Worm (Caenorhabditis elegans) whole organism, L1 larva: ENCODE results near the gene sel-13.

Source experiments
- C04F5.9 ChIP-seq: sonication (generic microtip); optimal IDR thresholded peaks from 2 replicates; lab custom pipeline; 2016; ENCODE audit warnings: missing genetic modification characterization, missing compliant biosample characterization
- C16A3.4 ChIP-seq: fragments of 150-350 bp; optimal IDR thresholded peaks from 2 replicates; lab custom pipeline; 2014; ENCODE audit warnings: missing biosample characterization, missing genetic modification characterization
- C34B4.2 ChIP-seq: sonication (generic microtip); optimal IDR thresholded peaks from 2 replicates; lab custom pipeline; 2017; ENCODE audit warnings: mild to moderate bottlenecking, missing genetic modification characterization, missing compliant biosample characterization
- aha-1 ChIP-seq: fragments of 150-350 bp; optimal IDR thresholded peaks from 2 replicates; lab custom pipeline; 2014; ENCODE audit warnings: missing biosample characterization, missing genetic modification characterization
- aly-2 ChIP-seq: fragments of 150-350 bp; optimal IDR thresholded peaks from 2 replicates; lab custom pipeline; 2014; ENCODE audit warnings: missing biosample characterization, missing genetic modification characterization
- ceh-63 ChIP-seq: fragments of 200-800 bp; sonication (Bioruptor generic); optimal IDR thresholded peaks from 2 replicates; lab custom pipeline; 2018; ENCODE audit warnings: mild to moderate bottlenecking, missing genetic modification characterization, missing compliant biosample characterization
- ceh-8 ChIP-seq: fragments of 200-800 bp; sonication (Bioruptor generic); optimal IDR thresholded peaks from 2 replicates; lab custom pipeline; 2018; ENCODE audit warnings: mild to moderate bottlenecking, missing genetic modification characterization, moderate library complexity, missing compliant biosample characterization
- ceh-82 ChIP-seq, 3 experiments: fragments of 150-350 bp in 1 of 3; sonication (generic microtip) in 2 of 3; optimal IDR thresholded peaks; 2 replicates each; lab custom pipeline; 2014 to 2017; ENCODE audit warnings: missing biosample characterization in 3 of 3, missing genetic modification characterization in 3 of 3
- ceh-88 ChIP-seq: fragments of 200-800 bp; sonication (Bioruptor generic); IDR thresholded peaks from 2 replicates; pipeline ENCODE4 v1.3.6; 2022; ENCODE audit warnings: missing genetic modification characterization, missing compliant biosample characterization
- ceh-90 ChIP-seq: sonication (generic microtip); optimal IDR thresholded peaks from 2 replicates; lab custom pipeline; 2016; ENCODE audit warnings: missing genetic modification characterization, missing compliant biosample characterization
- dpl-1 ChIP-seq, 3 experiments: fragments of 150-350 bp in 2 of 3; sonication (generic microtip) in 1 of 3; optimal IDR thresholded peaks; 2 replicates each; lab custom pipeline; 2014 to 2017; ENCODE audit warnings: missing biosample characterization in 3 of 3, missing genetic modification characterization in 3 of 3, missing genetic modification reagents in 3 of 3
- efl-1 ChIP-seq, 4 experiments: fragments of 150-350 bp; optimal IDR thresholded peaks in 3 of 4; peaks in 1 of 4; 1 replicate in 1 of 4; 2 replicates in 3 of 4; lab custom pipeline; 2014; ENCODE audit warnings: missing biosample characterization in 2 of 4, missing genetic modification characterization in 2 of 4, missing genetic modification reagents in 2 of 4
- efl-3 ChIP-seq: fragments of 200-800 bp; sonication (Bioruptor generic); optimal IDR thresholded peaks from 2 replicates; lab custom pipeline; 2018; ENCODE audit warnings: mild to moderate bottlenecking, missing genetic modification characterization, missing compliant biosample characterization
- egl-13 ChIP-seq: sonication (generic microtip); optimal IDR thresholded peaks from 2 replicates; lab custom pipeline; 2016; ENCODE audit warnings: missing genotype, missing genetic modification reagents, missing genetic modification characterization, missing compliant biosample characterization
- egl-27 ChIP-seq, 2 experiments: fragments of 150-350 bp in 1 of 2; sonication (generic microtip); optimal IDR thresholded peaks; 3 replicates each; lab custom pipeline; 2017 to 2018; ENCODE audit warnings: missing biosample characterization in 2 of 2, missing genetic modification characterization in 2 of 2, missing genetic modification reagents in 2 of 2
- elt-2 ChIP-seq: sonication (generic microtip); optimal IDR thresholded peaks from 2 replicates; lab custom pipeline; 2016; ENCODE audit warnings: missing genetic modification characterization, mild to moderate bottlenecking, inconsistent platforms, missing compliant biosample characterization, missing genetic modification reagents
- fkh-4 ChIP-seq: sonication (generic microtip); optimal IDR thresholded peaks from 2 replicates; lab custom pipeline; 2016; ENCODE audit warnings: missing compliant biosample characterization, missing genetic modification characterization, borderline replicate concordance
- fkh-8 ChIP-seq: sonication (generic microtip); optimal IDR thresholded peaks from 2 replicates; lab custom pipeline; 2016; ENCODE audit warnings: mild to moderate bottlenecking, missing genetic modification characterization, missing compliant biosample characterization
- grh-1 ChIP-seq: fragments of 200-800 bp; sonication (Bioruptor generic); IDR thresholded peaks from 2 replicates; pipeline ENCODE4 v1.3.6; 2022; ENCODE audit warnings: missing genetic modification reagents, missing genetic modification characterization, missing compliant biosample characterization
- hlh-4 ChIP-seq: sonication (generic microtip); optimal IDR thresholded peaks from 2 replicates; lab custom pipeline; 2016; ENCODE audit warnings: mild to moderate bottlenecking, missing genetic modification characterization, missing compliant biosample characterization
- jun-1 ChIP-seq: fragments of 150-350 bp; optimal IDR thresholded peaks from 2 replicates; lab custom pipeline; 2014; ENCODE audit warnings: missing biosample characterization, missing genetic modification reagents, missing genetic modification characterization
- lin-13 ChIP-seq: fragments of 150-350 bp; optimal IDR thresholded peaks from 2 replicates; lab custom pipeline; 2014; ENCODE audit warnings: missing biosample characterization, missing genetic modification reagents, missing genetic modification characterization
- lin-39 ChIP-seq: fragments of 150-350 bp; optimal IDR thresholded peaks from 2 replicates; lab custom pipeline; 2014; ENCODE audit warnings: missing biosample characterization, missing genetic modification reagents, missing genetic modification characterization
- lir-3 ChIP-seq: sonication (generic microtip); optimal IDR thresholded peaks from 2 replicates; lab custom pipeline; 2016; ENCODE audit warnings: mild to moderate bottlenecking, missing genetic modification characterization, moderate library complexity, missing compliant biosample characterization; ENCODE audit not compliant: poor library complexity
- lsy-2 ChIP-seq, 2 experiments: fragments of 150-350 bp; optimal IDR thresholded peaks; 2 replicates each; lab custom pipeline; 2014; ENCODE audit warnings: missing biosample characterization in 2 of 2, missing genetic modification characterization in 2 of 2
- mep-1 ChIP-seq: fragments of 150-350 bp; optimal IDR thresholded peaks from 2 replicates; lab custom pipeline; 2014; ENCODE audit warnings: missing biosample characterization, missing genetic modification characterization
- nhr-11 ChIP-seq: fragments of 150-350 bp; optimal IDR thresholded peaks from 2 replicates; lab custom pipeline; 2014; ENCODE audit warnings: missing biosample characterization, missing genetic modification characterization
- nhr-12 ChIP-seq: sonication (generic microtip); optimal IDR thresholded peaks from 2 replicates; lab custom pipeline; 2017; ENCODE audit warnings: missing biosample characterization, missing genetic modification characterization
- nhr-19 ChIP-seq: fragments of 200-800 bp; sonication (Bioruptor generic); conservative IDR thresholded peaks from 2 replicates; pipeline ENCODE4 v1.3.6; 2022; ENCODE audit warnings: missing genetic modification characterization, missing compliant biosample characterization
- nhr-20 ChIP-seq: sonication (generic microtip); optimal IDR thresholded peaks from 2 replicates; lab custom pipeline; 2016; ENCODE audit warnings: mild to moderate bottlenecking, missing genetic modification characterization, missing compliant biosample characterization
- nhr-28 ChIP-seq: fragments of 150-350 bp; optimal IDR thresholded peaks from 2 replicates; lab custom pipeline; 2014; ENCODE audit warnings: missing biosample characterization, missing genetic modification characterization
- nhr-47 ChIP-seq: sonication (generic microtip); optimal IDR thresholded peaks from 2 replicates; lab custom pipeline; 2016; ENCODE audit warnings: mild to moderate bottlenecking, missing genetic modification characterization, moderate library complexity, missing compliant biosample characterization
- nhr-71 ChIP-seq: sonication (generic microtip); optimal IDR thresholded peaks from 2 replicates; lab custom pipeline; 2016; ENCODE audit warnings: mild to moderate bottlenecking, missing genetic modification characterization, moderate library complexity, missing compliant biosample characterization
- pag-3 ChIP-seq: sonication (generic microtip); optimal IDR thresholded peaks from 2 replicates; lab custom pipeline; 2017; ENCODE audit warnings: missing genetic modification characterization, mild to moderate bottlenecking, missing compliant biosample characterization, antibody characterized with exemption, borderline replicate concordance; ENCODE audit not compliant: insufficient read depth
- pax-3 ChIP-seq: fragments of 200-800 bp; sonication (Bioruptor generic); optimal IDR thresholded peaks from 2 replicates; lab custom pipeline; 2018; ENCODE audit warnings: mild to moderate bottlenecking, missing genetic modification characterization, moderate library complexity, missing compliant biosample characterization
- pqm-1 ChIP-seq: sonication (generic microtip); optimal IDR thresholded peaks from 3 replicates; lab custom pipeline; 2017; ENCODE audit warnings: missing biosample characterization, missing genetic modification characterization
- rnt-1 ChIP-seq: sonication (generic microtip); optimal IDR thresholded peaks from 2 replicates; lab custom pipeline; 2016; ENCODE audit warnings: mild to moderate bottlenecking, missing genetic modification characterization, moderate library complexity, missing compliant biosample characterization
- skn-1 ChIP-seq: fragments of 150-350 bp; optimal IDR thresholded peaks from 2 replicates; lab custom pipeline; 2014; ENCODE audit warnings: missing biosample characterization, missing genetic modification characterization
- snpc-4 ChIP-seq: fragments of 150-350 bp; optimal IDR thresholded peaks from 2 replicates; lab custom pipeline; 2014; ENCODE audit warnings: missing biosample characterization, missing genetic modification characterization
- snu-23 ChIP-seq: sonication (generic microtip); optimal IDR thresholded peaks from 2 replicates; lab custom pipeline; 2016; ENCODE audit warnings: missing genetic modification characterization, missing compliant biosample characterization
- sptf-1 ChIP-seq: fragments of 150-350 bp; optimal IDR thresholded peaks from 2 replicates; lab custom pipeline; 2014; ENCODE audit warnings: missing biosample characterization, missing genetic modification characterization
- swsn-7 ChIP-seq: sonication (generic microtip); optimal IDR thresholded peaks from 2 replicates; lab custom pipeline; 2016; ENCODE audit warnings: missing genetic modification characterization, missing compliant biosample characterization
- tbx-2 ChIP-seq: sonication (generic microtip); optimal IDR thresholded peaks from 2 replicates; lab custom pipeline; 2016; ENCODE audit warnings: missing genetic modification characterization, missing compliant biosample characterization
- unc-130 ChIP-seq: fragments of 150-350 bp; optimal IDR thresholded peaks from 2 replicates; lab custom pipeline; 2017; ENCODE audit warnings: missing biosample characterization, missing genetic modification characterization, inconsistent platforms
- unc-62 ChIP-seq: fragments of 150-350 bp; optimal IDR thresholded peaks from 2 replicates; lab custom pipeline; 2014; ENCODE audit warnings: missing biosample characterization, missing genetic modification reagents, missing genetic modification characterization
- xbp-1 ChIP-seq: sonication (generic microtip); optimal IDR thresholded peaks from 2 replicates; lab custom pipeline; 2016; ENCODE audit warnings: missing genetic modification characterization, missing compliant biosample characterization
- zag-1 ChIP-seq: fragments of 150-350 bp; optimal IDR thresholded peaks from 2 replicates; lab custom pipeline; 2014; ENCODE audit warnings: missing biosample characterization, missing genetic modification characterization
- ztf-11 ChIP-seq, 2 experiments: sonication (generic microtip); optimal IDR thresholded peaks; 2 replicates each; lab custom pipeline; 2016 to 2017; ENCODE audit warnings: missing genetic modification characterization in 2 of 2, missing biosample characterization in 1 of 2, missing compliant biosample characterization in 1 of 2

sel-13 gene

ce11 chrIII:4734056-4734455, 34.0 kb upstream of the sel-13 start, which contains the start of gene F17C8.9:
TSS of gene F17C8.9 (plus strand) at chrIII:4734356.
- TF ChIP-seq nhr-20 (tag; lab: Kevin White, UChicago): no peak
- no peak for TF ChIP-seq mep-1 (tag; lab: Kevin White, UChicago)
- TF ChIP-seq grh-1 (GFP tag; lab: Robert Waterston, UW): no peak

ce11 chrIII:4731295-4731988, 31.4 kb upstream of the sel-13 start, which contains the start of gene F17C8.3:
TSS of gene F17C8.3 (plus strand) at chrIII:4731938.
- no peak for TF ChIP-seq ceh-88 (GFP tag; lab: Robert Waterston, UW)
- TF ChIP-seq ceh-90 (tag; lab: Kevin White, UChicago): no peak
- TF ChIP-seq snu-23 (GFP tag; lab: Kevin White, UChicago): peak; percentile 53
- no peak for TF ChIP-seq fkh-8 (tag; lab: Kevin White, UChicago)
- peak; percentile 56 for TF ChIP-seq rnt-1 (tag; lab: Kevin White, UChicago)
- peak; percentile 86 for TF ChIP-seq nhr-71 (tag; lab: Kevin White, UChicago)
- TF ChIP-seq C34B4.2 (tag; lab: Kevin White, UChicago): no peak
- TF ChIP-seq lin-13: no peak
- TF ChIP-seq efl-1 (optimal IDR thresholded peaks at IDR 0.05; lab: Kevin White, UChicago): peak in 1 of 2 experiments; percentile 30
- TF ChIP-seq efl-1 (GFP tag; optimal IDR thresholded peaks at IDR 0.05 in 1 of 2; lab: Kevin White, UChicago): no peak
- TF ChIP-seq egl-27 (tag; optimal IDR thresholded peaks at IDR 0.05; lab: Kevin White, UChicago): no peak
- TF ChIP-seq nhr-28 (tag; lab: Kevin White, UChicago): no peak
- no peak for TF ChIP-seq jun-1 (tag; lab: Kevin White, UChicago)
- TF ChIP-seq hlh-4: no peak
- TF ChIP-seq pqm-1: no peak
- TF ChIP-seq lsy-2 (tag; optimal IDR thresholded peaks at IDR 0.05; lab: Kevin White, UChicago): peak; percentile 54 to 70
- TF ChIP-seq snpc-4: no peak
- peak; percentile 32 for TF ChIP-seq swsn-7 (tag; lab: Kevin White, UChicago)
- TF ChIP-seq efl-3 (GFP tag; lab: Kevin White, UChicago): no peak
- TF ChIP-seq nhr-20 (tag; lab: Kevin White, UChicago): peak; percentile 30
- TF ChIP-seq aly-2 (tag; lab: Kevin White, UChicago): no peak
- TF ChIP-seq C04F5.9: no peak
- no peak for TF ChIP-seq pax-3 (tag; lab: Kevin White, UChicago)
- no peak for TF ChIP-seq grh-1 (GFP tag; lab: Robert Waterston, UW)
- TF ChIP-seq ztf-11 (tag; optimal IDR thresholded peaks at IDR 0.05; lab: Kevin White, UChicago): no peak
- TF ChIP-seq pag-3: peak; percentile 32
- TF ChIP-seq unc-62 (GFP tag; lab: Kevin White, UChicago): no peak
- peak; percentile 20 for TF ChIP-seq mep-1 (tag; lab: Kevin White, UChicago)
- TF ChIP-seq nhr-47 (tag; lab: Kevin White, UChicago): peak; percentile 14
- TF ChIP-seq fkh-4: peak; percentile 51
- no peak for TF ChIP-seq ceh-63 (GFP tag; lab: Kevin White, UChicago)
- no peak for TF ChIP-seq zag-1 (tag; lab: Kevin White, UChicago)
- TF ChIP-seq nhr-19 (GFP tag; lab: Robert Waterston, UW): peak; percentile 50
- TF ChIP-seq xbp-1 (tag; lab: Kevin White, UChicago): no peak
- TF ChIP-seq C16A3.4 (tag; lab: Kevin White, UChicago): no peak
- no peak for TF ChIP-seq aha-1 (tag; lab: Kevin White, UChicago)
- no peak for TF ChIP-seq nhr-12
- no peak for TF ChIP-seq skn-1 (tag; lab: Kevin White, UChicago)
- TF ChIP-seq lir-3: no peak
- TF ChIP-seq ceh-8 (GFP tag; lab: Kevin White, UChicago): no peak
- TF ChIP-seq unc-130 (tag; lab: Kevin White, UChicago): peak; percentile 4
- no peak for TF ChIP-seq ceh-82 (tag; optimal IDR thresholded peaks at IDR 0.05; lab: Kevin White, UChicago)
- TF ChIP-seq egl-13 (tag; lab: Kevin White, UChicago): no peak
- no peak for TF ChIP-seq elt-2
- no peak for TF ChIP-seq sptf-1 (tag; lab: Kevin White, UChicago)
- no peak for TF ChIP-seq tbx-2 (tag; lab: Kevin White, UChicago)
- TF ChIP-seq dpl-1 (GFP tag; optimal IDR thresholded peaks at IDR 0.05; lab: Kevin White, UChicago): peak in 1 of 3 experiments; percentile 5
- no peak for TF ChIP-seq nhr-11 (tag; lab: Kevin White, UChicago)
- TF ChIP-seq lin-39 (tag; lab: Kevin White, UChicago): peak; percentile 51
